Worm (Caenorhabditis elegans) whole organism, late embryonic: Measurements from ENCODE around the gene nstp-3.

Experiments
- F13H6.1 ChIP-seq: sonication (generic microtip); optimal IDR thresholded peaks from 2 replicates; lab custom pipeline; 2016; ENCODE audit warnings: missing genetic modification characterization, missing compliant biosample characterization
- K02D7.2 ChIP-seq: sonication (generic microtip); optimal IDR thresholded peaks from 2 replicates; lab custom pipeline; 2017; ENCODE audit warnings: mild to moderate bottlenecking, missing genetic modification characterization, missing compliant biosample characterization
- K09A11.1 ChIP-seq: sonication (generic microtip); optimal IDR thresholded peaks from 2 replicates; lab custom pipeline; 2017; ENCODE audit warnings: antibody characterized with exemption, mild to moderate bottlenecking, missing genetic modification characterization, missing compliant biosample characterization; ENCODE audit not compliant: insufficient read depth
- T23F11.4 ChIP-seq: fragments of 200-800 bp; sonication (Bioruptor generic); optimal IDR thresholded peaks from 2 replicates; lab custom pipeline; 2018; ENCODE audit warnings: mild to moderate bottlenecking, missing genetic modification characterization, missing compliant biosample characterization
- Y22D7AL.16 ChIP-seq: sonication (generic microtip); optimal IDR thresholded peaks from 2 replicates; lab custom pipeline; 2016; ENCODE audit warnings: missing genetic modification characterization, missing compliant biosample characterization
- ama-1 ChIP-seq: fragments of 150-350 bp; optimal IDR thresholded peaks from 2 replicates; lab custom pipeline; 2014
- ceh-2 ChIP-seq: sonication (generic microtip); optimal IDR thresholded peaks from 2 replicates; lab custom pipeline; 2016; ENCODE audit warnings: missing genotype, missing genetic modification characterization, missing compliant biosample characterization
- ceh-9 ChIP-seq: sonication (generic microtip); optimal IDR thresholded peaks from 2 replicates; lab custom pipeline; 2016; ENCODE audit warnings: mild to moderate bottlenecking, missing genetic modification characterization, inconsistent platforms, missing compliant biosample characterization
- elt-4 ChIP-seq: sonication (generic microtip); optimal IDR thresholded peaks from 2 replicates; lab custom pipeline; 2016; ENCODE audit warnings: missing genetic modification characterization, missing compliant biosample characterization
- ets-4 ChIP-seq: sonication (generic microtip); optimal IDR thresholded peaks from 2 replicates; lab custom pipeline; 2016; ENCODE audit warnings: missing genetic modification characterization, missing compliant biosample characterization
- eyg-1 ChIP-seq: sonication (generic microtip); optimal IDR thresholded peaks from 2 replicates; lab custom pipeline; 2016; ENCODE audit warnings: missing genotype, missing genetic modification characterization, missing compliant biosample characterization
- fkh-10 ChIP-seq: fragments of 150-350 bp; optimal IDR thresholded peaks from 2 replicates; lab custom pipeline; 2014; ENCODE audit warnings: missing biosample characterization, missing genetic modification reagents, missing genetic modification characterization
- gmeb-2 ChIP-seq: sonication (generic microtip); optimal IDR thresholded peaks from 2 replicates; lab custom pipeline; 2016; ENCODE audit warnings: missing genetic modification characterization, inconsistent platforms, missing compliant biosample characterization
- hlh-30 ChIP-seq: sonication (generic microtip); optimal IDR thresholded peaks from 2 replicates; lab custom pipeline; 2017; ENCODE audit warnings: antibody characterized with exemption, missing genetic modification characterization, missing compliant biosample characterization; ENCODE audit not compliant: insufficient read depth
- lin-11 ChIP-seq: fragments of 200-800 bp; sonication (Bioruptor generic); optimal IDR thresholded peaks from 2 replicates; lab custom pipeline; 2018; ENCODE audit warnings: mild to moderate bottlenecking, missing genetic modification characterization, missing compliant biosample characterization
- pax-1 ChIP-seq: fragments of 150-350 bp; optimal IDR thresholded peaks from 2 replicates; lab custom pipeline; 2014; ENCODE audit warnings: missing biosample characterization, missing genetic modification characterization
- ttx-3 ChIP-seq: sonication (generic microtip); optimal IDR thresholded peaks from 2 replicates; lab custom pipeline; 2016; ENCODE audit warnings: missing genetic modification reagents, missing genetic modification characterization, missing compliant biosample characterization
- zip-5 ChIP-seq: sonication (generic microtip); optimal IDR thresholded peaks from 2 replicates; lab custom pipeline; 2016; ENCODE audit warnings: missing genetic modification characterization, missing compliant biosample characterization

Gene nstp-3

ce11 chrV:5746237-5746636 is 51.8 kb downstream of the nstp-3 start:
- TF ChIP-seq ets-4 (tag; lab: Kevin White, UChicago) (no peak), ttx-3 (tag; lab: Kevin White, UChicago) (no peak), pax-1 (tag; lab: Kevin White, UChicago) (no peak), ama-1 (lab: Kevin White, UChicago) (no peak), fkh-10 (GFP tag; lab: Kevin White, UChicago) (no peak), zip-5 (tag; lab: Kevin White, UChicago) (no peak), gmeb-2 (no peak), lin-11 (no peak), Y22D7AL.16 (tag; lab: Kevin White, UChicago) (no peak), K02D7.2 (tag; lab: Kevin White, UChicago) (no peak), ceh-2 (no peak), F13H6.1 (tag; lab: Kevin White, UChicago) (no peak), T23F11.4 (GFP tag; lab: Kevin White, UChicago) (no peak), elt-4 (tag; lab: Kevin White, UChicago) (no peak), hlh-30 (tag; lab: Kevin White, UChicago) (no peak), eyg-1 (tag; lab: Kevin White, UChicago) (no peak), K09A11.1 (tag; lab: Kevin White, UChicago) (no peak), ceh-9 (tag; lab: Kevin White, UChicago) (no peak)
